Worm (Caenorhabditis elegans) whole organism, late embryonic: ENCODE results near the gene F26F4.5.

ENCODE experiments used
- C08G9.2 ChIP-seq: sonication (generic microtip); optimal IDR thresholded peaks from 2 replicates; lab custom pipeline; 2016; ENCODE audit warnings: mild to moderate bottlenecking, missing genetic modification characterization, moderate library complexity, missing compliant biosample characterization
- C38D4.7 ChIP-seq: fragments of 200-800 bp; sonication (Bioruptor generic); optimal IDR thresholded peaks from 2 replicates; lab custom pipeline; 2018; ENCODE audit warnings: mild to moderate bottlenecking, missing genetic modification characterization, moderate library complexity, missing compliant biosample characterization
- K02D7.2 ChIP-seq: sonication (generic microtip); optimal IDR thresholded peaks from 2 replicates; lab custom pipeline; 2017; ENCODE audit warnings: mild to moderate bottlenecking, missing genetic modification characterization, missing compliant biosample characterization
- K09A11.1 ChIP-seq: sonication (generic microtip); optimal IDR thresholded peaks from 2 replicates; lab custom pipeline; 2017; ENCODE audit warnings: antibody characterized with exemption, mild to moderate bottlenecking, missing genetic modification characterization, missing compliant biosample characterization; ENCODE audit not compliant: insufficient read depth
- ahr-1 ChIP-seq: sonication (generic microtip); optimal IDR thresholded peaks from 2 replicates; lab custom pipeline; 2016; ENCODE audit warnings: missing genetic modification characterization, missing compliant biosample characterization
- ceh-14 ChIP-seq: sonication (generic microtip); optimal IDR thresholded peaks from 2 replicates; lab custom pipeline; 2016; ENCODE audit warnings: missing genotype, missing genetic modification characterization, missing compliant biosample characterization
- ceh-18 ChIP-seq: sonication (generic microtip); optimal IDR thresholded peaks from 2 replicates; lab custom pipeline; 2016; ENCODE audit warnings: missing genetic modification characterization, missing compliant biosample characterization
- ceh-2 ChIP-seq: sonication (generic microtip); optimal IDR thresholded peaks from 2 replicates; lab custom pipeline; 2016; ENCODE audit warnings: missing genotype, missing genetic modification characterization, missing compliant biosample characterization
- ceh-22 ChIP-seq: sonication (generic microtip); optimal IDR thresholded peaks from 2 replicates; lab custom pipeline; 2017; ENCODE audit warnings: missing biosample characterization, missing genetic modification characterization
- ceh-24 ChIP-seq: sonication (generic microtip); optimal IDR thresholded peaks from 2 replicates; lab custom pipeline; 2016; ENCODE audit warnings: mild to moderate bottlenecking, missing genetic modification characterization, missing compliant biosample characterization
- ceh-31 ChIP-seq: sonication (generic microtip); optimal IDR thresholded peaks from 2 replicates; lab custom pipeline; 2016; ENCODE audit warnings: missing genetic modification characterization, missing compliant biosample characterization
- ceh-45 ChIP-seq: fragments of 200-800 bp; sonication (Bioruptor generic); IDR thresholded peaks from 2 replicates; pipeline ENCODE4 v1.3.6; 2022; ENCODE audit warnings: missing genetic modification reagents, missing genetic modification characterization, missing compliant biosample characterization
- ceh-48 ChIP-seq: sonication (generic microtip); optimal IDR thresholded peaks from 2 replicates; lab custom pipeline; 2016; ENCODE audit warnings: missing genetic modification characterization, inconsistent platforms, missing compliant biosample characterization
- ceh-9 ChIP-seq: sonication (generic microtip); optimal IDR thresholded peaks from 2 replicates; lab custom pipeline; 2016; ENCODE audit warnings: mild to moderate bottlenecking, missing genetic modification characterization, inconsistent platforms, missing compliant biosample characterization
- dmd-4 ChIP-seq: sonication (generic microtip); optimal IDR thresholded peaks from 2 replicates; lab custom pipeline; 2016; ENCODE audit warnings: borderline replicate concordance, missing genetic modification characterization, missing compliant biosample characterization
- dve-1 ChIP-seq: sonication (generic microtip); optimal IDR thresholded peaks from 2 replicates; lab custom pipeline; 2017; ENCODE audit warnings: antibody characterized with exemption, mild to moderate bottlenecking, missing genetic modification characterization, missing compliant biosample characterization
- elt-4 ChIP-seq: sonication (generic microtip); optimal IDR thresholded peaks from 2 replicates; lab custom pipeline; 2016; ENCODE audit warnings: missing genetic modification characterization, missing compliant biosample characterization
- ets-4 ChIP-seq: sonication (generic microtip); optimal IDR thresholded peaks from 2 replicates; lab custom pipeline; 2016; ENCODE audit warnings: missing genetic modification characterization, missing compliant biosample characterization
- fkh-10 ChIP-seq: fragments of 150-350 bp; optimal IDR thresholded peaks from 2 replicates; lab custom pipeline; 2014; ENCODE audit warnings: missing biosample characterization, missing genetic modification reagents, missing genetic modification characterization
- fkh-6 ChIP-seq: sonication (generic microtip); optimal IDR thresholded peaks from 2 replicates; lab custom pipeline; 2016; ENCODE audit warnings: missing genetic modification characterization, missing compliant biosample characterization
- gmeb-2 ChIP-seq: sonication (generic microtip); optimal IDR thresholded peaks from 2 replicates; lab custom pipeline; 2016; ENCODE audit warnings: missing genetic modification characterization, inconsistent platforms, missing compliant biosample characterization
- hlh-13 ChIP-seq: fragments of 200-800 bp; sonication (Bioruptor generic); optimal IDR thresholded peaks from 2 replicates; lab custom pipeline; 2018; ENCODE audit warnings: mild to moderate bottlenecking, missing genetic modification characterization, missing compliant biosample characterization
- hlh-30 ChIP-seq: sonication (generic microtip); optimal IDR thresholded peaks from 2 replicates; lab custom pipeline; 2017; ENCODE audit warnings: antibody characterized with exemption, missing genetic modification characterization, missing compliant biosample characterization; ENCODE audit not compliant: insufficient read depth
- hlh-8 ChIP-seq: sonication (generic microtip); optimal IDR thresholded peaks from 2 replicates; lab custom pipeline; 2016; ENCODE audit warnings: missing genotype, missing genetic modification characterization, missing compliant biosample characterization
- lin-11 ChIP-seq: fragments of 200-800 bp; sonication (Bioruptor generic); optimal IDR thresholded peaks from 2 replicates; lab custom pipeline; 2018; ENCODE audit warnings: mild to moderate bottlenecking, missing genetic modification characterization, missing compliant biosample characterization
- mec-3 ChIP-seq: sonication (generic microtip); optimal IDR thresholded peaks from 2 replicates; lab custom pipeline; 2016; ENCODE audit warnings: borderline replicate concordance, missing genetic modification characterization, missing compliant biosample characterization
- nfya-1 ChIP-seq: sonication (generic microtip); optimal IDR thresholded peaks from 2 replicates; lab custom pipeline; 2017; ENCODE audit warnings: missing genetic modification characterization, mild to moderate bottlenecking, missing compliant biosample characterization, antibody characterized with exemption, moderate library complexity
- nhr-11 ChIP-seq: fragments of 150-350 bp; optimal IDR thresholded peaks from 2 replicates; lab custom pipeline; 2014; ENCODE audit warnings: missing biosample characterization, missing genetic modification characterization
- pros-1 ChIP-seq: fragments of 150-350 bp; optimal IDR thresholded peaks from 2 replicates; lab custom pipeline; 2014; ENCODE audit warnings: missing biosample characterization, missing genetic modification reagents, missing genetic modification characterization
- ref-2 ChIP-seq: sonication (generic microtip); optimal IDR thresholded peaks from 2 replicates; lab custom pipeline; 2016; ENCODE audit warnings: missing genetic modification characterization, missing compliant biosample characterization
- rnt-1 ChIP-seq: sonication (generic microtip); optimal IDR thresholded peaks from 2 replicates; lab custom pipeline; 2016; ENCODE audit warnings: missing genetic modification characterization, missing compliant biosample characterization
- sdc-2 ChIP-seq: sonication (generic microtip); optimal IDR thresholded peaks from 2 replicates; lab custom pipeline; 2016; ENCODE audit warnings: missing genotype, missing genetic modification characterization, missing compliant biosample characterization
- sox-2 ChIP-seq: fragments of 200-800 bp; sonication (Bioruptor generic); IDR thresholded peaks from 2 replicates; pipeline ENCODE4 v1.3.6; 2022; ENCODE audit warnings: missing genetic modification reagents, missing genetic modification characterization, missing compliant biosample characterization
- sox-4 ChIP-seq: sonication (generic microtip); optimal IDR thresholded peaks from 2 replicates; lab custom pipeline; 2017; ENCODE audit warnings: mild to moderate bottlenecking, missing genetic modification characterization, inconsistent platforms, missing compliant biosample characterization
- tbx-2 ChIP-seq: sonication (generic microtip); optimal IDR thresholded peaks from 2 replicates; lab custom pipeline; 2016; ENCODE audit warnings: missing genetic modification characterization, missing compliant biosample characterization
- tbx-7 ChIP-seq: sonication (generic microtip); optimal IDR thresholded peaks from 2 replicates; lab custom pipeline; 2016; ENCODE audit warnings: missing genotype, missing genetic modification characterization, missing compliant biosample characterization
- ttx-3 ChIP-seq: sonication (generic microtip); optimal IDR thresholded peaks from 2 replicates; lab custom pipeline; 2016; ENCODE audit warnings: missing genetic modification reagents, missing genetic modification characterization, missing compliant biosample characterization
- unc-3 ChIP-seq, 2 experiments: fragments of 200-800 bp in 1 of 2; sonication (Bioruptor generic) in 1 of 2; sonication (generic microtip) in 1 of 2; conservative IDR thresholded peaks in 1 of 2; optimal IDR thresholded peaks in 1 of 2; 2 replicates each; pipeline versions ENCODE4 v1.3.6 to Lab custom; 2016 to 2022; ENCODE audit warnings: missing compliant biosample characterization in 2 of 2, missing genetic modification characterization in 2 of 2, missing genetic modification reagents in 1 of 2
- unc-42 ChIP-seq: sonication (generic microtip); optimal IDR thresholded peaks from 2 replicates; lab custom pipeline; 2016; ENCODE audit warnings: missing genotype, missing genetic modification characterization, missing compliant biosample characterization
- unc-86 ChIP-seq: sonication (generic microtip); optimal IDR thresholded peaks from 2 replicates; lab custom pipeline; 2016; ENCODE audit warnings: missing genetic modification characterization, missing compliant biosample characterization
- zip-5 ChIP-seq: sonication (generic microtip); optimal IDR thresholded peaks from 2 replicates; lab custom pipeline; 2016; ENCODE audit warnings: missing genetic modification characterization, missing compliant biosample characterization

F26F4.5 gene

DNA sequence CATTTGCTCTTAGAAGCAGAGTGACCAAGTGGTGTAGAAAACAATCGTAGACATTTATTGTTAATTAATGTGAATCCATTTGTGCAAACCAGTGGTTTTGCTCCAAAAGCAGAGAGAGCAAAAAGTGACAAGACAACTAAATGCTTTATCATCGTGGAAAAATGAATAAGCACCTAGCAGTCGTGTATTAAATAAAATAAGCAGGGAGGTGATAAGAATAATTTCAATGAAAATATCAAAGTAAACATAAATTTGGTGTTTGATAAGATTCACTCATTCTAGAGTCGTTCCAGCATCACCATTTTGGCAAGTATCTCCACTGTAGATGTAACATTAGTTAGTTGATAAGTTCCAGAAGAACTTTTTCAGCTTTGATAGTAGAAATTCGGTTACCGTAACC, 3.8 kb downstream of the F26F4.5 start, which contains the start of gene clec-6:
clec-6 (minus strand) TSS at position 154 of the 400 bp plus-strand sequence.
- TF ChIP-seq hlh-30 (tag; lab: Kevin White, UChicago) (no peak), unc-42 (tag; lab: Kevin White, UChicago) (no peak), elt-4 (tag; lab: Kevin White, UChicago) (no peak), ceh-14 (tag; lab: Kevin White, UChicago) (no peak), unc-3 (GFP tag; conservative IDR thresholded peaks at IDR 0.05; lab: Robert Waterston, UW) (no peak), unc-3 (tag; optimal IDR thresholded peaks at IDR 0.05; lab: Kevin White, UChicago) (no peak), ceh-9 (no peak), K02D7.2 (no peak), ets-4 (tag; lab: Kevin White, UChicago) (no peak), ceh-18 (tag; lab: Kevin White, UChicago) (no peak), ttx-3 (no peak), ceh-31 (no peak), ceh-48 (tag; lab: Kevin White, UChicago) (no peak), dve-1 (no peak), mec-3 (tag; lab: Kevin White, UChicago) (no peak), ceh-22 (tag; lab: Kevin White, UChicago) (no peak)
- TF ChIP-seq, all 69 proteins: peak for 0

- TF ChIP-seq fkh-6 (tag; lab: Kevin White, UChicago) (no peak), lin-11 (tag; lab: Kevin White, UChicago) (no peak), tbx-2 (tag; lab: Kevin White, UChicago) (no peak), hlh-13 (GFP tag; lab: Kevin White, UChicago) (no peak), tbx-7 (tag; lab: Kevin White, UChicago) (no peak), sdc-2 (no peak), K02D7.2 (no peak), pros-1 (tag; lab: Kevin White, UChicago) (no peak), ets-4 (tag; lab: Kevin White, UChicago) (no peak), elt-4 (tag; lab: Kevin White, UChicago) (no peak), hlh-8 (tag; lab: Kevin White, UChicago) (no peak), zip-5 (tag; lab: Kevin White, UChicago) (no peak), C08G9.2 (no peak), nhr-11 (tag; lab: Kevin White, UChicago) (no peak), C38D4.7 (GFP tag; lab: Kevin White, UChicago) (no peak), K09A11.1 (tag; lab: Kevin White, UChicago) (no peak), ref-2 (tag; lab: Kevin White, UChicago) (no peak), ceh-2 (tag; lab: Kevin White, UChicago) (no peak), sox-2 (GFP tag; lab: Robert Waterston, UW) (no peak), fkh-10 (no peak)
Measured at ce11 chrIII:4883429-4883828, 7.6 kb downstream of the F26F4.5 start, which contains the start of gene clec-5. Gene clec-5, minus strand, starts transcription at chrIII:4883606.

ce11 chrIII:4881955-4882354, 9.1 kb downstream of the F26F4.5 start:
- no peak for TF ChIP-seq fkh-6 (tag; lab: Kevin White, UChicago)
- no peak for TF ChIP-seq nhr-11 (tag; lab: Kevin White, UChicago)
- TF ChIP-seq ahr-1 = no peak
- TF ChIP-seq rnt-1 (tag; lab: Kevin White, UChicago) = no peak
- no peak for TF ChIP-seq sox-2 (GFP tag; lab: Robert Waterston, UW)
- TF ChIP-seq gmeb-2 (tag; lab: Kevin White, UChicago) = no peak
- TF ChIP-seq dmd-4 (tag; lab: Kevin White, UChicago) = no peak
- TF ChIP-seq zip-5 (tag; lab: Kevin White, UChicago) = no peak
- TF ChIP-seq unc-3 (GFP tag; conservative IDR thresholded peaks at IDR 0.05; lab: Robert Waterston, UW) = no peak
- TF ChIP-seq unc-3 (tag; optimal IDR thresholded peaks at IDR 0.05; lab: Kevin White, UChicago) = no peak
- no peak for TF ChIP-seq sox-4 (tag; lab: Kevin White, UChicago)
- TF ChIP-seq ceh-24 = no peak
- no peak for TF ChIP-seq elt-4 (tag; lab: Kevin White, UChicago)
- no peak for TF ChIP-seq unc-86
- TF ChIP-seq nfya-1 (tag; lab: Kevin White, UChicago) = no peak
- TF ChIP-seq ceh-18 (tag; lab: Kevin White, UChicago) = no peak
- no peak for TF ChIP-seq ceh-45 (GFP tag; lab: Robert Waterston, UW)
- no peak for TF ChIP-seq C38D4.7 (GFP tag; lab: Kevin White, UChicago)
- TF ChIP-seq ref-2 (tag; lab: Kevin White, UChicago) = no peak
